Worm (Caenorhabditis elegans) whole organism, young adult: ENCODE results near the gene mdt-10.

Experiments used
- ceh-79 ChIP-seq: sonication (generic microtip); optimal IDR thresholded peaks from 2 replicates; lab custom pipeline; 2017; ENCODE audit warnings: mild to moderate bottlenecking, missing genetic modification characterization, missing compliant biosample characterization
- dpl-1 ChIP-seq: fragments of 150-350 bp; optimal IDR thresholded peaks from 2 replicates; lab custom pipeline; 2014; ENCODE audit warnings: missing biosample characterization, missing genetic modification reagents, missing genetic modification characterization
- lin-26 ChIP-seq: fragments of 200-800 bp; sonication (Bioruptor generic); IDR thresholded peaks from 2 replicates; pipeline ENCODE4 v1.3.6; 2022; ENCODE audit warnings: missing genetic modification reagents, missing genetic modification characterization, missing compliant biosample characterization
- madf-8 ChIP-seq: fragments of 200-800 bp; sonication (Bioruptor generic); conservative IDR thresholded peaks from 2 replicates; pipeline ENCODE4 v1.3.6; 2022; ENCODE audit warnings: missing genetic modification reagents, missing genetic modification characterization, missing compliant biosample characterization
- nfya-1 ChIP-seq: sonication (generic microtip); optimal IDR thresholded peaks from 2 replicates; lab custom pipeline; 2017; ENCODE audit warnings: antibody characterized with exemption, missing compliant biosample characterization, missing genetic modification characterization, borderline replicate concordance; ENCODE audit not compliant: insufficient read depth

DNA sequence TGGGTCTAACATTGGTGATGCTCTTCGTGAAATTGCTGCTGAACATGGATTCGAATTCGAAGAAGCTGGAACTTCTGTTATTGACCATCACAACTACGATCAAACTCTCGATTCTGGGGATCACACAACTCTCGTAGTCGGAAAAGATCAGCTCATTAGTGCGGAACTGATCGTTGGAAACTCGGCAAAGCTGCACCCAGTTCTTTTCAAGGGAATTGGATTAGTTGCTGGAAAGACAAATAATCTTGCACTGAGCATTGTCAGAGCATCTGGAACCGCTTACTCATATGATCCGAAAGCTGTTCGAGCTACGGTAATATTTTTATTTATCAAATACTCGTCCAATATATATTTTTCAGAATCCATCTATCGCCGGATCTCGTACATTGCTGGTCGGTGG lies 10.1 kb upstream of the mdt-10 start:
- no peak for TF ChIP-seq nfya-1
- TF ChIP-seq madf-8, result no peak
- no peak for TF ChIP-seq ceh-79 (tag; lab: Kevin White, UChicago)
- no peak for TF ChIP-seq dpl-1 (GFP tag; lab: Kevin White, UChicago)
- no peak for TF ChIP-seq lin-26
